Fruit fly (Drosophila melanogaster) whole organism, embryonic: ENCODE measurements around the gene Rbp.

Experiments used
- ATbp ChIP-seq: fragments of 200-800 bp; sonication (Bioruptor generic); optimal IDR thresholded peaks from 2 replicates; lab custom pipeline; 2017; ENCODE audit warnings: missing biosample characterization, mild to moderate bottlenecking, missing genetic modification characterization, missing genetic modification reagents
- CG10543 ChIP-seq: fragments of 200-800 bp; sonication (Bioruptor generic); optimal IDR thresholded peaks from 3 replicates; lab custom pipeline; 2017; ENCODE audit warnings: missing biosample characterization, mild to moderate bottlenecking, missing genetic modification characterization, moderate library complexity
- CG10979 ChIP-seq: fragments of 200-800 bp; sonication (Bioruptor generic); optimal IDR thresholded peaks from 2 replicates; lab custom pipeline; 2018; ENCODE audit warnings: missing biosample characterization, mild to moderate bottlenecking, missing genetic modification characterization, moderate library complexity
- CG11560 ChIP-seq: fragments of 200-800 bp; sonication (Bioruptor generic); IDR thresholded peaks from 3 replicates; pipeline ENCODE4 v1.3.6; 2022; ENCODE audit warnings: missing biosample characterization, missing genetic modification characterization
- CG11695 ChIP-seq: fragments of 200-800 bp; sonication (Bioruptor generic); IDR thresholded peaks from 3 replicates; pipeline ENCODE4 v1.3.6; 2022; ENCODE audit warnings: missing biosample characterization, missing genetic modification characterization
- CG12236 ChIP-seq: fragments of 200-800 bp; sonication (Bioruptor generic); optimal IDR thresholded peaks from 2 replicates; lab custom pipeline; 2016; ENCODE audit warnings: missing biosample characterization, missing genetic modification characterization
- CG12769 ChIP-seq: fragments of 200-800 bp; sonication (Bioruptor generic); optimal IDR thresholded peaks from 2 replicates; lab custom pipeline; 2019; ENCODE audit warnings: missing biosample characterization, mild to moderate bottlenecking, missing genetic modification characterization, moderate library complexity
- CG15073 ChIP-seq: fragments of 200-800 bp; sonication (Bioruptor generic); optimal IDR thresholded peaks from 2 replicates; lab custom pipeline; 2016; ENCODE audit warnings: missing biosample characterization, missing genetic modification characterization
- CG17328 ChIP-seq: fragments of 200-800 bp; sonication (Bioruptor generic); IDR thresholded peaks from 2 replicates; pipeline ENCODE4 v1.3.6; 2022; ENCODE audit warnings: missing biosample characterization, missing genetic modification characterization
- CG17912 ChIP-seq: fragments of 200-800 bp; sonication (Bioruptor generic); optimal IDR thresholded peaks from 2 replicates; lab custom pipeline; 2018; ENCODE audit warnings: missing biosample characterization, mild to moderate bottlenecking, missing genetic modification characterization
- CG2120 ChIP-seq: fragments of 200-800 bp; sonication (Bioruptor generic); optimal IDR thresholded peaks from 3 replicates; lab custom pipeline; 2016; ENCODE audit warnings: missing biosample characterization, missing genetic modification characterization
- CG31224 ChIP-seq: fragments of 200-800 bp; sonication (Bioruptor generic); IDR thresholded peaks from 2 replicates; pipeline ENCODE4 v1.3.6; 2022; ENCODE audit warnings: missing biosample characterization, missing genetic modification characterization
- CG32532 ChIP-seq: fragments of 200-800 bp; sonication (Bioruptor generic); IDR thresholded peaks from 2 replicates; pipeline ENCODE4 v1.3.6; 2022; ENCODE audit warnings: missing biosample characterization, missing genetic modification characterization
- CG32772 ChIP-seq: fragments of 200-800 bp; sonication (Bioruptor generic); IDR thresholded peaks from 2 replicates; pipeline ENCODE4 v1.3.6; 2022; ENCODE audit warnings: missing biosample characterization, missing genetic modification characterization
- CG3995 ChIP-seq: fragments of 200-800 bp; sonication (Bioruptor generic); optimal IDR thresholded peaks from 3 replicates; lab custom pipeline; 2016; ENCODE audit warnings: missing biosample characterization, missing genetic modification characterization
- CG4328 ChIP-seq: fragments of 200-800 bp; sonication (Bioruptor generic); optimal IDR thresholded peaks from 3 replicates; lab custom pipeline; 2017; ENCODE audit warnings: missing biosample characterization, missing genetic modification reagents, missing genetic modification characterization
- CG4360 ChIP-seq: fragments of 200-800 bp; sonication (Bioruptor generic); IDR thresholded peaks from 2 replicates; pipeline ENCODE4 v1.3.6; 2022; ENCODE audit warnings: missing biosample characterization, missing genetic modification characterization
- CG6254 ChIP-seq: fragments of 200-800 bp; sonication (Bioruptor generic); optimal IDR thresholded peaks from 3 replicates; lab custom pipeline; 2017; ENCODE audit warnings: mild to moderate bottlenecking, missing biosample characterization, missing genetic modification reagents, missing genetic modification characterization
- CG7372 ChIP-seq: fragments of 200-800 bp; sonication (Bioruptor generic); IDR thresholded peaks from 2 replicates; pipeline ENCODE4 v1.3.6; 2022; ENCODE audit warnings: missing biosample characterization, missing genetic modification characterization
- CG9215 ChIP-seq: fragments of 200-800 bp; sonication (Bioruptor generic); IDR thresholded peaks from 2 replicates; pipeline ENCODE4 v1.3.6; 2022; ENCODE audit warnings: missing biosample characterization, missing genetic modification characterization
- CG9609 ChIP-seq: fragments of 200-800 bp; sonication (Bioruptor generic); optimal IDR thresholded peaks from 3 replicates; lab custom pipeline; 2016; ENCODE audit warnings: missing biosample characterization, missing genetic modification characterization
- CG9932 ChIP-seq: fragments of 200-800 bp; sonication (Bioruptor generic); IDR thresholded peaks from 2 replicates; pipeline ENCODE4 v1.3.6; 2022; ENCODE audit warnings: missing biosample characterization, missing genetic modification characterization
- Dbx ChIP-seq: fragments of 200-800 bp; sonication (Bioruptor generic); IDR thresholded peaks from 3 replicates; pipeline ENCODE4 v1.3.6; 2022; ENCODE audit warnings: missing biosample characterization, missing genetic modification characterization
- Dp ChIP-seq: fragments of 200-800 bp; sonication (Bioruptor generic); optimal IDR thresholded peaks from 2 replicates; lab custom pipeline; 2018; ENCODE audit warnings: missing biosample characterization, mild to moderate bottlenecking, missing genetic modification characterization, moderate library complexity
- Drgx ChIP-seq: fragments of 200-800 bp; sonication (Bioruptor generic); IDR thresholded peaks from 2 replicates; pipeline ENCODE4 v1.3.6; 2022; ENCODE audit warnings: missing biosample characterization, missing genetic modification characterization
- Fer3 ChIP-seq: fragments of 200-800 bp; sonication (Bioruptor generic); optimal IDR thresholded peaks from 2 replicates; lab custom pipeline; 2018; ENCODE audit warnings: missing biosample characterization, mild to moderate bottlenecking, missing genetic modification characterization, moderate library complexity
- Gug ChIP-seq: fragments of 200-800 bp; sonication (Bioruptor generic); IDR thresholded peaks from 4 replicates; pipeline ENCODE4 v1.3.6; 2022; ENCODE audit warnings: missing biosample characterization, missing genetic modification characterization
- H15 ChIP-seq: fragments of 200-800 bp; sonication (Bioruptor generic); IDR thresholded peaks from 3 replicates; pipeline ENCODE4 v1.3.6; 2022; ENCODE audit warnings: missing biosample characterization, missing genetic modification characterization
- H2.0 ChIP-seq: fragments of 200-800 bp; sonication (Bioruptor generic); IDR thresholded peaks from 2 replicates; pipeline ENCODE4 v1.3.6; 2022; ENCODE audit warnings: missing biosample characterization, missing genetic modification characterization
- HmgD ChIP-seq: fragments of 200-800 bp; sonication (Bioruptor generic); optimal IDR thresholded peaks from 3 replicates; lab custom pipeline; 2016; ENCODE audit warnings: missing biosample characterization, missing genetic modification characterization
- Myb ChIP-seq: fragments of 200-800 bp; sonication (Bioruptor generic); optimal IDR thresholded peaks from 2 replicates; lab custom pipeline; 2016; ENCODE audit warnings: missing biosample characterization, missing genetic modification characterization
- NC2α ChIP-seq: fragments of 200-800 bp; sonication (Bioruptor generic); optimal IDR thresholded peaks from 2 replicates; lab custom pipeline; 2016; ENCODE audit warnings: missing biosample characterization, missing genetic modification characterization
- NFAT ChIP-seq: fragments of 200-800 bp; sonication (Bioruptor generic); IDR thresholded peaks from 2 replicates; pipeline ENCODE4 v1.3.6; 2022; ENCODE audit warnings: missing biosample characterization, missing genetic modification characterization
- Nf-YC ChIP-seq: fragments of 200-800 bp; optimal IDR thresholded peaks from 3 replicates; lab custom pipeline; 2019; ENCODE audit warnings: missing biosample characterization, mild to moderate bottlenecking, missing genetic modification characterization, moderate library complexity
- NfI ChIP-seq: fragments of 200-800 bp; sonication (Bioruptor generic); optimal IDR thresholded peaks from 3 replicates; lab custom pipeline; 2018; ENCODE audit warnings: missing biosample characterization, mild to moderate bottlenecking, missing genetic modification characterization, moderate library complexity
- Sox100B ChIP-seq: fragments of 200-800 bp; sonication (Bioruptor generic); optimal IDR thresholded peaks from 3 replicates; lab custom pipeline; 2018; ENCODE audit warnings: missing biosample characterization, mild to moderate bottlenecking, missing genetic modification characterization
- Ssrp ChIP-seq: fragments of 200-800 bp; sonication (Bioruptor generic); optimal IDR thresholded peaks from 2 replicates; lab custom pipeline; 2018; ENCODE audit warnings: missing biosample characterization, mild to moderate bottlenecking, missing genetic modification characterization, moderate library complexity
- Stat92E ChIP-seq, 3 experiments: fragments of >200 bp in 2 of 3; fragments of 200-800 bp in 1 of 3; sonication (Bioruptor generic) in 1 of 3; optimal IDR thresholded peaks; 2 replicates each; lab custom pipeline; 2017 to 2019; ENCODE audit warnings: missing biosample characterization in 3 of 3, missing genetic modification characterization in 3 of 3, mild to moderate bottlenecking in 1 of 3, moderate library complexity in 1 of 3
- bab2 ChIP-seq: fragments of 200-800 bp; sonication (Bioruptor generic); optimal IDR thresholded peaks from 2 replicates; lab custom pipeline; 2016; ENCODE audit warnings: missing biosample characterization, missing genetic modification characterization
- chm ChIP-seq: fragments of 200-800 bp; sonication (Bioruptor generic); IDR thresholded peaks from 2 replicates; pipeline ENCODE4 v1.3.6; 2022; ENCODE audit warnings: missing biosample characterization, missing genetic modification characterization
- chn ChIP-seq: fragments of 200-800 bp; sonication (Bioruptor generic); optimal IDR thresholded peaks from 2 replicates; lab custom pipeline; 2016; ENCODE audit warnings: missing biosample characterization, missing genetic modification characterization
- ci ChIP-seq: fragments of 200-800 bp; sonication (Bioruptor generic); IDR thresholded peaks from 3 replicates; pipeline ENCODE4 v1.3.6; 2022; ENCODE audit warnings: missing biosample characterization, missing genetic modification characterization
- crc ChIP-seq: fragments of 200-800 bp; sonication (Bioruptor generic); optimal IDR thresholded peaks from 2 replicates; lab custom pipeline; 2016; ENCODE audit warnings: missing biosample characterization, missing genetic modification characterization
- dan ChIP-seq: fragments of 200-800 bp; sonication (Bioruptor generic); IDR thresholded peaks from 2 replicates; pipeline ENCODE4 v1.3.6; 2022; ENCODE audit warnings: missing biosample characterization, missing genetic modification characterization
- mirr ChIP-seq: fragments of 200-800 bp; sonication (Bioruptor generic); optimal IDR thresholded peaks from 3 replicates; lab custom pipeline; 2018; ENCODE audit warnings: missing biosample characterization, mild to moderate bottlenecking, missing genetic modification characterization
- repo ChIP-seq: fragments of 200-800 bp; sonication (Bioruptor generic); optimal IDR thresholded peaks from 2 replicates; lab custom pipeline; 2016; ENCODE audit warnings: missing biosample characterization, missing genetic modification characterization
- sens-2 ChIP-seq: fragments of 200-800 bp; sonication (Bioruptor generic); IDR thresholded peaks from 2 replicates; pipeline ENCODE4 v1.3.6; 2022; ENCODE audit warnings: missing biosample characterization, missing genetic modification characterization
- sima ChIP-seq: fragments of 200-800 bp; sonication (Bioruptor generic); optimal IDR thresholded peaks from 2 replicates; lab custom pipeline; 2016; ENCODE audit warnings: missing biosample characterization, missing genetic modification characterization
- sna ChIP-seq: fragments of 200-800 bp; sonication (Bioruptor generic); IDR thresholded peaks from 2 replicates; pipeline ENCODE4 v1.3.6; 2022; ENCODE audit warnings: missing biosample characterization, missing genetic modification characterization; ENCODE audit not compliant: partially characterized antibody
- sob ChIP-seq: fragments of 200-800 bp; sonication (Bioruptor generic); IDR thresholded peaks from 2 replicates; pipeline ENCODE4 v1.3.6; 2022; ENCODE audit warnings: missing biosample characterization, missing genetic modification characterization
- tgo ChIP-seq: fragments of 200-800 bp; sonication (Bioruptor generic); IDR thresholded peaks from 3 replicates; pipeline ENCODE4 v1.3.6; 2022; ENCODE audit warnings: missing biosample characterization, missing genetic modification characterization
- tll ChIP-seq, 2 experiments: fragments of 200-800 bp in 1 of 2; fragments of >200 bp in 1 of 2; sonication (Bioruptor generic) in 1 of 2; optimal IDR thresholded peaks; 2 replicates each; lab custom pipeline; 2017 to 2019; ENCODE audit warnings: missing biosample characterization in 2 of 2, missing genetic modification characterization in 2 of 2, mild to moderate bottlenecking in 1 of 2, moderate library complexity in 1 of 2
- usp ChIP-seq: fragments of >200 bp; optimal IDR thresholded peaks from 2 replicates; lab custom pipeline; 2017; ENCODE audit warnings: missing biosample characterization, missing genetic modification characterization
- wdn ChIP-seq: fragments of 200-800 bp; sonication (Bioruptor generic); IDR thresholded peaks from 2 replicates; pipeline ENCODE4 v1.3.6; 2022; ENCODE audit warnings: missing biosample characterization, missing genetic modification characterization

Gene Rbp

dm6 chr3R:15361490-15361889, 12.9 kb upstream of the Rbp start, which contains the start of the genes Cog2 and Trax (continued):
- no peak for TF ChIP-seq CG4328 (GFP tag; lab: Kevin White, UChicago)
- TF ChIP-seq CG9215, result no peak
- no peak for TF ChIP-seq CG17328 (GFP tag; lab: Robert Waterston, UW)
- no peak for TF ChIP-seq sens-2 (GFP tag; lab: Robert Waterston, UW)
- no peak for TF ChIP-seq Fer3 (tag; lab: Kevin White, UChicago)
- no peak for TF ChIP-seq ci (GFP tag; lab: Robert Waterston, UW)
- TF ChIP-seq CG12769, result no peak
- no peak for TF ChIP-seq CG4360 (GFP tag; lab: Robert Waterston, UW)
- TF ChIP-seq ATbp (GFP tag; lab: Kevin White, UChicago), result no peak
- no peak for TF ChIP-seq Gug (GFP tag; lab: Robert Waterston, UW)
- TF ChIP-seq sima (GFP tag; lab: Kevin White, UChicago), result no peak
- TF ChIP-seq Dp (GFP tag; lab: Kevin White, UChicago), result peak; percentile 18
- TF ChIP-seq tll (GFP tag; optimal IDR thresholded peaks at IDR 0.05; lab: Kevin White, UChicago), result no peak
- no peak for TF ChIP-seq CG3995
- no peak for TF ChIP-seq CG9932
- TF ChIP-seq Nf-YC (tag; lab: Kevin White, UChicago), result no peak
- no peak for TF ChIP-seq CG12236 (GFP tag; lab: Kevin White, UChicago)
- TF ChIP-seq CG17912 (GFP tag; lab: Kevin White, UChicago), result no peak
- TF ChIP-seq NfI (GFP tag; lab: Kevin White, UChicago), result no peak
- TF ChIP-seq Sox100B (GFP tag; lab: Kevin White, UChicago), result no peak
- TF ChIP-seq CG9609 (GFP tag; lab: Kevin White, UChicago), result no peak
- no peak for TF ChIP-seq wdn
- no peak for TF ChIP-seq CG2120
- TF ChIP-seq CG11695 (GFP tag; lab: Robert Waterston, UW), result no peak
- no peak for TF ChIP-seq Drgx
- TF ChIP-seq NC2α, result no peak
- TF ChIP-seq tgo, result no peak
- no peak for TF ChIP-seq CG15073 (GFP tag; lab: Kevin White, UChicago)
- TF ChIP-seq mirr (GFP tag; lab: Kevin White, UChicago), result no peak
- TF ChIP-seq chm, result no peak
- TF ChIP-seq CG32772, result no peak
- no peak for TF ChIP-seq Ssrp (tag; lab: Kevin White, UChicago)
- no peak for TF ChIP-seq NFAT (GFP tag; lab: Robert Waterston, UW)
- TF ChIP-seq crc, result no peak
- TF ChIP-seq CG7372, result no peak
- TF ChIP-seq H15, result no peak
- no peak for TF ChIP-seq HmgD (GFP tag; lab: Kevin White, UChicago)
- no peak for TF ChIP-seq dan
- TF ChIP-seq CG10543 (GFP tag; lab: Kevin White, UChicago), result no peak
- TF ChIP-seq chn (GFP tag; lab: Kevin White, UChicago), result no peak
- TF ChIP-seq CG11560 (tag; lab: Robert Waterston, UW), result no peak
- no peak for TF ChIP-seq CG10979 (tag; lab: Kevin White, UChicago)
- no peak for TF ChIP-seq bab2 (GFP tag; lab: Kevin White, UChicago)
- no peak for TF ChIP-seq sob (GFP tag; lab: Robert Waterston, UW)
- no peak for TF ChIP-seq CG6254
- no peak for TF ChIP-seq H2.0 (GFP tag; lab: Robert Waterston, UW)
- TF ChIP-seq Myb (GFP tag; lab: Kevin White, UChicago), result no peak
- no peak for TF ChIP-seq Dbx (GFP tag; lab: Robert Waterston, UW)
- no peak for TF ChIP-seq usp (GFP tag; lab: Kevin White, UChicago)
- TF ChIP-seq CG31224 (GFP tag; lab: Robert Waterston, UW), result no peak
- TF ChIP-seq Stat92E (GFP tag; optimal IDR thresholded peaks at IDR 0.05; lab: Kevin White, UChicago), result no peak
- no peak for TF ChIP-seq CG32532 (GFP tag; lab: Robert Waterston, UW)
- peak; percentile 92 for TF ChIP-seq sna (GFP tag; lab: Robert Waterston, UW)
- no peak for TF ChIP-seq repo (GFP tag; lab: Kevin White, UChicago)
